Worm (Caenorhabditis elegans): Measurements from ENCODE around the gene flp-5.

The flp-5 gene

DNA sequence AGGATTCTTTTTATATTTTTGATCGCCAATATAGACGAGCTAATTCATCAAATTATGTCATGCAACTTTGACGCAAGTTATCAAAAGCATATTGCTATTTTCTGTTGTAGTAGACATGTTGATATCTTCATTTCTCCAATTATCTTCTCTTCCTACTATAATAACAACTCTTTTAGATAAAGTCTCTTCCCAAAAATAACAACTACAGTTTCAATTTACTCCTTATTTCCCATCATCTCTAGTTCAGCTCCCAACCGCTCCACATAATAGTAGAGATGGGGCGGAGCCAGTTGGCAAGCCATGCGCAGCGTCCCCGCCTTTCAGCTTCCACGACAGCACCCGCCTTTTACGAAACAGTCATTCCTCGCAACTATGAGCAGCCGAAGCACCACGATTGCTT lies at the start of gene flp-5:
Gene flp-5, plus strand, starts transcription at position 301 of the 400 bp plus-strand sequence.
- TF ChIP-seq unc-62 (GFP tag; optimal IDR thresholded peaks at IDR 0.05), result no peak

DNA sequence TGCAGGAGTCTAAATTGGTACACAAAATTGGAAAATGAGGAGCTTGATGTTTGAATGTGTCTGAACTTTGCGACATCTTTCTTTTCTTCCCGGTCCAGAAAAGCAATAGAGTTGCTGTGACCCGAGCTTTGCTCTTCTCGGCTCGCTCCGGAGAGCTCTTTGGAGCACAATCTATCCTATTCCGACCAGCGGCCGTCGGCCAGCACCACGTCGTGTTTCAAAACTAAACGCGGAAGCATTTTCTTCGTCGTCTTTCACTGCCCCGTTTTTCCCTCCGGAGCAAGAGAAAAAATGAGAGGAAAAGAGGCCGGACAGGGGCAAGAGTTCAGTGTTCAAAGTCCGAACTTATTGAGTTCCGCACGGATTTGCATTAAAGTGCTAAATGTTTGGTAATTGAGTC lies 49.0 kb upstream of the flp-5 start:
- no peak for TF ChIP-seq unc-62 (GFP tag; optimal IDR thresholded peaks at IDR 0.05)

- TF ChIP-seq unc-62 (GFP tag; optimal IDR thresholded peaks at IDR 0.05), result no peak
Measured at ce11 chrX:8481716-8482115, 46.3 kb upstream of the flp-5 start.

DNA sequence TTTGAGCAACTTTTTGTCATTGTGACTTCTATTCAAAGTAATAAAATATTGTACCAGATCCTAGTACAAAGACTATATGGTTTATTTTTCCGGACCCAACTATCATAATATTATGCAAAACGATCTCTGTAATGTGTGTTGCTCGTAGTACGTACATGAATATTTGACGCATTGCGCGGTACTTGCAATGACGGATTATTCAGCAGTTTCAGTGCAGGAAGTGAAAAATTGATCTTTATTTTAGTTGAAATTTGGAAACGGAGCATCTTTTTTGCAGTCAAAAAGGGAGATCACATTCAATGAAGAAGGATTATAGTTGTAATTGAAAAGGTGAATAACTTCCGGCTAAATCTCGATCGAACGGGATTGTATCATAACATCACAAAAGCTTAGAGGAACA lies 44.1 kb upstream of the flp-5 start:
- TF ChIP-seq unc-62 (GFP tag; optimal IDR thresholded peaks at IDR 0.05), result no peak

DNA sequence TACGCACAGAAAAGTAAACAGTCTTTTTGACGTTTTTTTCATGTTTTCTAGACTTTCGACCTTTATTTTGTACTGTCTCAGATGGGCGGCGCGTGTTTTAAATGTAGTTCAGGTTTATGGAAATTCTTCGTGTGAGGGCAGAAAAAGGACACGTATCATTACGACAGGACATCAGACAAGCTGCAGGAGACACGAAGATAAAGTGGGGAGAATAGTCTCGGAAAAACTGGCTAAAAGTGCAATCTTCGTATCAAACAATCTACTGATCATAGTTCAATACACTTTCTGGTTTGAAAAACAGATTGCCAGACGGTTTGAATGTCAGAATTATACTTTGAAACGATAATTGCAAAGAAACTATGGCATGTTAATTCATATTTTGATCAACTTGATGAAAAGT lies 42.7 kb upstream of the flp-5 start:
- no peak for TF ChIP-seq unc-62 (GFP tag; optimal IDR thresholded peaks at IDR 0.05)

DNA sequence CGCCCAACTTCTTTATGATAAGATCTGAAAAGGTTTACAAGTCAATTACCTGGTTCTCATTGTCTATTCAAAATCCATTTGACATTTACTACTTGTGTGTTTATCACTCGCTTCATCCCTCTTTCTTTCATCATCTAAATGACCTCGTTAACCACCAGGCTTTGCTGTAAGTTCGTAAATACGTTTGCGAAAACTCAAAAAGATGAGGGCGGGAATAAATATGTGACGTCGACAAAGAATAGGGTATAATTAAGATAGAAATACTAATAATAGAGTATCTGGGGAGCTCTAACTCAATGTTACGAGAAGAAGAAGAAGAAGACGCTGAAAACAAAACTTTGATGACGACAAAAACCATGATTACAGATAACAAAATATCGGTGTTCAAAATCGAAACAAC lies 38.6 kb upstream of the flp-5 start:
- TF ChIP-seq unc-62 (GFP tag; optimal IDR thresholded peaks at IDR 0.05), result no peak

DNA sequence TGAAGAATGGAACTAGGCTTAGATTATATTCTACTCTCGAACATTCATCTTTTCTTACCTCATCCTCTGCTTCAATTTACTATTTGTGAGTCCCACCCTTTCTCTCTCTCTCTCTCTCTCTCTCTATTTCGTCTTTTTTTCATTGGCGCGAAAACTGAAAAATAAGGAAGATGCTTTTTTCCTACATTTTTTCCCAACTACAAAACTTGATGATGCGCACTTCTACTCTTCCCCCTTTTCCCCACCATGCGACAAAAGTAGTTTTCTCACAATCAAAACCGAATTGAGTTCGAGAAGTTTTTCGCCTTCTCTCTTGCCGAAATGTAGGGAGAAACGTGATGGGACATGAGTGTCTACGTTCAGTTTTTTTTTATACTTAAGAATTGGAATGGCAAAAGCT lies 38.2 kb upstream of the flp-5 start:
- TF ChIP-seq unc-62 (GFP tag; optimal IDR thresholded peaks at IDR 0.05), result no peak

DNA sequence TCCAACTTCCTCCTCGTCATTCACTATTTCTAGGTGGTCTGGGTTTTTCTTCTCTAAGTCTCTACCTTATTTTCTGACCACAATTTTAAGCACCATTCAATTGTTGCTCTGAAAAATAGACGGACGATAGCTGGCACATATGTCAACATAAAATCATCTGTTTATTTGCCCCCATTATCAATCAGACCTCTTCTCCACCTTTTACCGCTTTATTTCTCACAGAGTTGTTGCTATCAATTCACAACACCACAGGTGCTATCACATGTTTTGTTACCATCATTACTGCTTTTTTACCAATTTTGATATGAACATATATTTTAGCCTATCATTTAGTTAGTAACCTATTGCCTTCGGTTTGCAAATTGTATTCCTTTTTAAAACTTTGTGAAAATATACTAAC lies 35.3 kb upstream of the flp-5 start:
- TF ChIP-seq unc-62 (GFP tag; optimal IDR thresholded peaks at IDR 0.05), result no peak

- TF ChIP-seq unc-62 (GFP tag; optimal IDR thresholded peaks at IDR 0.05), result no peak
Measured at ce11 chrX:8495005-8495404, 33.0 kb upstream of the flp-5 start, which contains the start of gene T01B10.5. TSS of gene T01B10.5 (plus strand) at chrX:8495305.

- no peak for TF ChIP-seq unc-62 (GFP tag; optimal IDR thresholded peaks at IDR 0.05)
Measured at ce11 chrX:8499721-8500120, 28.3 kb upstream of the flp-5 start, which contains the start of gene grd-14. TSS of gene grd-14 (plus strand) at chrX:8500021.

DNA sequence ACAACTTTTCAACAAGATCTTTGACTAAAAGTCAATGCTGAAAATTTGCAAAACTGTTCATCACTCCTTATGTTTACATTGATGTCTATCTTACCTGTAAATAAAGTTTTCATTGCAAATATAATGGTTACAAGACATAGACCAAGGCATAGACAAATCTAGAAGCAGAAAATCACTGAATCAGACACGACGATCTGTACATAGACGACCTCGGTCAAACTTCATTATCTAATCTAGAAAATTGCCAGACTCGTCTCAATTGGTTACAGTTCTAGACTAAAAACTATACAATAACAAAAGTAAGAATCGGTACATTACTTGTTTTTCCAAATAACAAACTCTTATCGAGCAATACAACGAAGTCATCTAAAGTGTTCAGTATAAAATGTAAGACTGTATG lies 27.1 kb upstream of the flp-5 start, which contains the start of gene grd-4:
Gene grd-4, plus strand, starts transcription at position 301 of the 400 bp plus-strand sequence.
- TF ChIP-seq unc-62 (GFP tag; optimal IDR thresholded peaks at IDR 0.05), result no peak

ce11 chrX:8504207-8504606 lies 23.8 kb upstream of the flp-5 start:
- no peak for TF ChIP-seq unc-62 (GFP tag; optimal IDR thresholded peaks at IDR 0.05)

ce11 chrX:8507053-8507452 lies 21.0 kb upstream of the flp-5 start:
- TF ChIP-seq unc-62 (GFP tag; optimal IDR thresholded peaks at IDR 0.05), result no peak

DNA sequence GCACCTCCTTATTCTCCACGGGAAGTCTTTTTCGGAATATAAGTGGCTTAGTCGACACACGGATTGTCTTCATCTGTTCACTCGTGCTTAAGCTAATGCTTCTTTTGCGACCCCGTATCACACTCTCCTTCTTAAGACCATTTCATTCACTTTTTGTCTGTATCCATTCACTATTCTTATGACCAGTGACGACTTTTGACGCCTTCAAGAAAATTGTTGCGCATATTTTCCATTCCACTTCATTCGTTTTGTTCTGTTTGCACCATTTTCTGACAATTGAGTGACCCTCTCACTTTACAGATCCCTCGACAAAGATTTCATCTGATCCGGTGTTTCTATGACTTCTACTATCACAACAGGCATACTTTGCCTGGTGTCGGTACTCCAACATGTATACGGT lies 20.5 kb upstream of the flp-5 start, which contains the start of gene H03E18.1:
Gene H03E18.1, plus strand, starts transcription at position 301 of the 400 bp plus-strand sequence.
- TF ChIP-seq unc-62 (GFP tag; optimal IDR thresholded peaks at IDR 0.05), result no peak

ce11 chrX:8509088-8509487 lies 19.0 kb upstream of the flp-5 start:
- no peak for TF ChIP-seq unc-62 (GFP tag; optimal IDR thresholded peaks at IDR 0.05)

- TF ChIP-seq unc-62 (GFP tag; optimal IDR thresholded peaks at IDR 0.05), result no peak
Measured at ce11 chrX:8520402-8520801, 7.6 kb upstream of the flp-5 start, which contains the start of gene H03E18.2. TSS of gene H03E18.2 (minus strand) at chrX:8520502.

DNA sequence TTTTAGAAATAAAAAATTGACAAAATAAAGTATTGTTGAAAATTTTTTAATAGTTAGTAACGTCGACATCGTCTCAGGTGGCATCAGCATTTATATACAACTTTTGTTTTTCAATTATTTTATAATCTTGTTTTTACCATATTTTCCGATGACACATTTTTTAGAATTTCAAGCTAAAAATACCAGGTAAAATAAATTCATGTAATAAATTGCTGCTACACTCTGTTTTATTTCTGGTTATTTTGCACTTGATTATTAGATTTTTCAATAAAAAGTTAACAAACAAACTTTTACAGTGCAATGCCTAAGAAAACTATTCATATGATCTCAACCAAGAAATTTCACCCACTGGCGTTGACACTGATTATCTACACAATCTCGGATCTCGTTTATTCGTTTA lies 6.4 kb upstream of the flp-5 start, which contains the start of gene C03G5.14:
Gene C03G5.14, plus strand, starts transcription at position 301 of the 400 bp plus-strand sequence.
- no peak for TF ChIP-seq unc-62 (GFP tag; optimal IDR thresholded peaks at IDR 0.05)

- no peak for TF ChIP-seq unc-62 (GFP tag; optimal IDR thresholded peaks at IDR 0.05)
Measured at ce11 chrX:8523000-8523399, 5.0 kb upstream of the flp-5 start.

Measured in whole organism, dauer.